Worm (Caenorhabditis elegans) whole organism, L1 larva: Measurements from ENCODE around the gene sdc-3.

Experiments
- mdl-1 ChIP-seq, 2 experiments: fragments of 150-350 bp; optimal IDR thresholded peaks; 2 replicates each; lab custom pipeline; 2014 to 2017; ENCODE audit warnings: missing biosample characterization in 2 of 2, missing genetic modification characterization in 2 of 2, inconsistent platforms in 1 of 2
- rnt-1 ChIP-seq: sonication (generic microtip); optimal IDR thresholded peaks from 2 replicates; lab custom pipeline; 2016; ENCODE audit warnings: mild to moderate bottlenecking, missing genetic modification characterization, moderate library complexity, missing compliant biosample characterization
- unc-62 ChIP-seq: fragments of 150-350 bp; optimal IDR thresholded peaks from 2 replicates; lab custom pipeline; 2014; ENCODE audit warnings: missing biosample characterization, missing genetic modification reagents, missing genetic modification characterization

- TF ChIP-seq unc-62 (GFP tag; lab: Kevin White, UChicago) (no peak), rnt-1 (tag; lab: Kevin White, UChicago) (no peak), mdl-1 (tag; optimal IDR thresholded peaks at IDR 0.05; lab: Kevin White, UChicago) (no peak)
Measured at ce11 chrV:15000055-15000704, 47.8 kb downstream of the sdc-3 start, which contains the start of gene rps-16.
